Worm (Caenorhabditis elegans) whole organism, midembryonic: Measurements from ENCODE around the gene F35C5.3.

ENCODE experiments used
- flt-1 ChIP-seq: fragments of 200-800 bp; sonication (Bioruptor generic); IDR thresholded peaks from 2 replicates; pipeline ENCODE4 v1.3.6; 2022; ENCODE audit warnings: missing genetic modification characterization, missing compliant biosample characterization
- med-1 ChIP-seq: sonication (generic microtip); optimal IDR thresholded peaks from 2 replicates; lab custom pipeline; 2017; ENCODE audit warnings: missing genetic modification characterization, mild to moderate bottlenecking, missing compliant biosample characterization, antibody characterized with exemption, missing genetic modification reagents; ENCODE audit not compliant: insufficient read depth
- ref-1 ChIP-seq: fragments of 200-800 bp; sonication (Bioruptor generic); conservative IDR thresholded peaks from 2 replicates; pipeline ENCODE4 v1.3.6; 2022; ENCODE audit warnings: missing genetic modification reagents, missing genetic modification characterization, missing compliant biosample characterization

DNA sequence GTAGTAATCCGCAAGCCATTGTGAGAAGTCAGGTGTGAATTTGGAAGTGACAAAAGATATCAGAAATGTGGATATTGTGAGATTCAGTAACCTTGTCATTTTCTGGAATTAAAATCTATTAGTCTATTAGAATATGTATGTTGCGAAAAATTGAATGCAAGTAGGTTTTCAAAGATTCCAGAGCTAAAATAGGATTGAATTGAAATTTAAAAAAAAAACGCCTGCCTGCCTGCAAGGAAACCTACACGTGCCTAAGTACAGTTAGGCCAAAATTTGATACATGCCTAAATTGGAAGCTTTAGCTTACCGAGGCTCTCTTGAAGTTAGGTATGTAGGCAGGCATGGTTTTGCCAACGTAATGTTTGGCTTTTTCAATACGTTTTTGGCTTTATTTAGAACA, 46.7 kb downstream of the F35C5.3 start, which contains the start of gene lips-9:
- TF ChIP-seq med-1 (GFP tag; lab: Kevin White, UChicago) (no peak), ref-1 (GFP tag; lab: Robert Waterston, UW) (no peak), flt-1 (no peak)
